Worm (Caenorhabditis elegans): ENCODE results near the gene orc-1.
A peak's percentile ranks its signal among the peaks of the same experiment; 100 is the strongest.

Gene orc-1

DNA sequence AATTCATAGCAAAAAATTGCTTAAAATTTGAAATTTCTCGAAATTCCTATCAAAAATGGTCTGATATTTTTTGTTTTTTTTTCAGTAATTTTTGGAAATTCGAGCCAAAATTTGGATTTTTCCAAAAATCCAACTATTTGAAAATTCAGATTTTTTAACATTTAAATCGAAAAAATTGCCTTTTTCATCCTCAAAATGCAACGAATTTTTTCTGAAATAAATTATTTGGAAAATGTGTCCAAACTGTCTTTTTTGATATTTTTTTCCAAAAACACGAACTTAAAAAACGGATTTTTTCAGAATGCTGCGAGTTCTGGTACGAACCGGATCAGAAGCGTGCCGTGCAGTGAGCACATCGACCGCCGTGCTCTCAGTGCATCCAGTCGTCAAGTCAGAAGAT is 27.8 kb upstream of the orc-1 start, which contains the start of gene mrpl-22:
TSS of gene mrpl-22 (plus strand) at position 301 of the 400 bp plus-strand sequence.
- no peak for TF ChIP-seq ceh-58 (GFP tag; IDR thresholded peaks at IDR 0.05)
- no peak for TF ChIP-seq hlh-26 (GFP tag; conservative IDR thresholded peaks at IDR 0.05)
- peak in 1 of 3 experiments; percentile 16 for TF ChIP-seq lin-35 (GFP tag; optimal IDR thresholded peaks at IDR 0.05)
- no peak for TF ChIP-seq Y79H2A.3 (GFP tag; conservative IDR thresholded peaks at IDR 0.05)
- TF ChIP-seq F23B12.7 (tag; optimal IDR thresholded peaks at IDR 0.05; ENCODE audit: insufficient read depth), result no peak

- peak; percentile 66; the same call in 1 of the 2 replicates for TF ChIP-seq B0019.2 (GFP tag; conservative IDR thresholded peaks at IDR 0.05)
- TF ChIP-seq Y53G8AR.9 (GFP tag; conservative IDR thresholded peaks at IDR 0.05), result peak; percentile 73; the same call in 1 of the 2 replicates
- peak; percentile 44 for TF ChIP-seq snpc-1.3 (tag; optimal IDR thresholded peaks at IDR 0.05; ENCODE audit: insufficient read depth)
- TF ChIP-seq rpc-1 (optimal IDR thresholded peaks at IDR 0.05), result no peak
- no peak for TF ChIP-seq rpc-1 (tag; optimal IDR thresholded peaks at IDR 0.05)
- no peak for TF ChIP-seq F23B12.7 (tag; optimal IDR thresholded peaks at IDR 0.05; ENCODE audit: insufficient read depth)
- TF ChIP-seq pbrm-1 (GFP tag; IDR thresholded peaks at IDR 0.05), result peak; percentile 59; the same call in 1 of the 2 replicates
- TF ChIP-seq T26A5.8 (tag; optimal IDR thresholded peaks at IDR 0.05), result no peak
- peak; percentile 3 for TF ChIP-seq atf-7 (tag; optimal IDR thresholded peaks at IDR 0.05)
- peak; percentile 84 for TF ChIP-seq K11D2.4 (GFP tag; IDR thresholded peaks at IDR 0.05)
- peak; percentile 12 for TF ChIP-seq B0261.1 (tag; optimal IDR thresholded peaks at IDR 0.05)
- TF ChIP-seq B0035.1 (tag; optimal IDR thresholded peaks at IDR 0.05), result no peak
- no peak for TF ChIP-seq ztf-25 (GFP tag; IDR thresholded peaks at IDR 0.05)
- 0 out of 2 replicates have a peak, but pooled peaks have one; percentile 30 for TF ChIP-seq hmg-1.2 (GFP tag; IDR thresholded peaks at IDR 0.05)
- no peak for TF ChIP-seq hsf-1 (GFP tag; IDR thresholded peaks at IDR 0.05)
- no peak for TF ChIP-seq F57C9.4 (tag; optimal IDR thresholded peaks at IDR 0.05)
- peak; percentile 1 for TF ChIP-seq die-1 (tag; optimal IDR thresholded peaks at IDR 0.05)
- TF ChIP-seq nhr-27 (tag; optimal IDR thresholded peaks at IDR 0.05), result peak; percentile 45
- TF ChIP-seq madf-10 (tag; optimal IDR thresholded peaks at IDR 0.05), result peak; percentile 73
- no peak for TF ChIP-seq Y67H2A.10 (GFP tag; conservative IDR thresholded peaks at IDR 0.05)
- TF ChIP-seq F55B11.4 (tag; optimal IDR thresholded peaks at IDR 0.05; ENCODE audit: borderline replicate concordance, insufficient read depth), result no peak
- TF ChIP-seq snpc-1.1 (tag; optimal IDR thresholded peaks at IDR 0.05; ENCODE audit: insufficient read depth), result no peak
- no peak; the same call in 1 of the 2 replicates for TF ChIP-seq ekl-4 (GFP tag; IDR thresholded peaks at IDR 0.05)
- 0 out of 2 replicates have a peak, but pooled peaks have one; percentile 64 for TF ChIP-seq C17E4.6 (GFP tag; IDR thresholded peaks at IDR 0.05)
- TF ChIP-seq Y95B8A.8 (GFP tag; IDR thresholded peaks at IDR 0.05), result peak; percentile 48; the same call in 1 of the 2 replicates
- TF ChIP-seq F57A8.1 (GFP tag; optimal IDR thresholded peaks at IDR 0.05), result no peak
- TF ChIP-seq hrde-1 (tag; optimal IDR thresholded peaks at IDR 0.05; ENCODE audit: borderline replicate concordance), result peak; percentile 14
- TF ChIP-seq hlh-12 (tag; optimal IDR thresholded peaks at IDR 0.05), result no peak
- TF ChIP-seq egl-44 (GFP tag; IDR thresholded peaks at IDR 0.05), result no peak
- TF ChIP-seq nhr-90 (tag; optimal IDR thresholded peaks at IDR 0.05), result no peak
- peak; percentile 80 for TF ChIP-seq athp-1 (tag; optimal IDR thresholded peaks at IDR 0.05)
- peak; percentile 65 for TF ChIP-seq D2030.7 (GFP tag; IDR thresholded peaks at IDR 0.05)
- TF ChIP-seq ceh-27 (GFP tag; optimal IDR thresholded peaks at IDR 0.05), result peak; percentile 77
- TF ChIP-seq unc-130 (GFP tag; optimal IDR thresholded peaks at IDR 0.05), result peak; percentile 78
- peak; percentile 49 for TF ChIP-seq ceh-91 (GFP tag; IDR thresholded peaks at IDR 0.05)
- no peak for TF ChIP-seq ceh-40 (GFP tag; IDR thresholded peaks at IDR 0.05)
- no peak for TF ChIP-seq ets-4 (GFP tag; optimal IDR thresholded peaks at IDR 0.05)
- no peak for TF ChIP-seq sptf-2 (GFP tag; optimal IDR thresholded peaks at IDR 0.05)
- TF ChIP-seq dpff-1 (tag; optimal IDR thresholded peaks at IDR 0.05), result no peak
- peak; percentile 42 for TF ChIP-seq ztf-22 (GFP tag; optimal IDR thresholded peaks at IDR 0.05)
- peak; percentile 53 for TF ChIP-seq zim-3 (tag; optimal IDR thresholded peaks at IDR 0.05)
- TF ChIP-seq egl-18 (GFP tag; IDR thresholded peaks at IDR 0.05), result 0 out of 2 replicates have a peak, but pooled peaks have one; percentile 23
Measured at ce11 chrIII:10621208-10621607, 21.7 kb upstream of the orc-1 start, which contains the start of the genes lron-10 and hpr-9. lron-10 (minus strand) TSS chrIII:10621369. hpr-9 (plus strand) TSS chrIII:10621551.

All from whole organism, young adult.